Worm (Caenorhabditis elegans) whole organism, dauer: Measurements from ENCODE around the gene cpr-1.
"Not testable (repeated sequence)": the region's sequence is repeated elsewhere in the genome, so short reads cannot be mapped to it uniquely, and the experiment has no call there.

Source experiments
- unc-62 ChIP-seq: sonication (generic microtip); optimal IDR thresholded peaks from 2 replicates; lab custom pipeline; 2017; ENCODE audit warnings: missing biosample characterization, missing genetic modification reagents, missing genetic modification characterization

The cpr-1 gene

ce11 chrV:11990511-11991127, 15.3 kb downstream of the cpr-1 start:
- TF ChIP-seq unc-62 = no peak

- TF ChIP-seq unc-62 = no peak
These were observed 18.5 kb downstream of the cpr-1 start, which contains the start of the genes cyl-1 and C52E4.7 for ce11 chrV:11993706-11994345. TSS of gene cyl-1 (minus strand) at chrV:11993723. TSS of gene C52E4.7 (plus strand) at chrV:11994295.

- TF ChIP-seq unc-62 = no peak
These were observed 20.5 kb downstream of the cpr-1 start, which contains the start of gene C52E4.12 for ce11 chrV:11995862-11996261. TSS of gene C52E4.12 (plus strand) at chrV:11996162.

ce11 chrV:11997403-11997802, 22.1 kb downstream of the cpr-1 start:
- no peak for TF ChIP-seq unc-62

- TF ChIP-seq unc-62 = no peak
These were observed 26.6 kb downstream of the cpr-1 start, which contains the start of gene gcy-33 for ce11 chrV:12001747-12002456. TSS of gene gcy-33 (minus strand) at chrV:12001797.

- no peak for TF ChIP-seq unc-62
These were observed 27.6 kb downstream of the cpr-1 start, which contains the start of gene cpr-9 for ce11 chrV:12002866-12003485. TSS of gene cpr-9 (plus strand) at chrV:12003053.

- no peak for TF ChIP-seq unc-62
These were observed 29.2 kb downstream of the cpr-1 start for ce11 chrV:12004501-12004940.

- no peak for TF ChIP-seq unc-62
These were observed 31.1 kb downstream of the cpr-1 start, which contains the start of gene F57F5.3 for ce11 chrV:12006495-12006894. TSS of gene F57F5.3 (minus strand) at chrV:12006595.

- no peak for TF ChIP-seq unc-62
These were observed 36.3 kb downstream of the cpr-1 start for ce11 chrV:12011686-12012085.

ce11 chrV:12013298-12013697, 37.9 kb downstream of the cpr-1 start, which contains the start of gene add-2:
TSS of gene add-2 (minus strand) at chrV:12013406.
- no peak for TF ChIP-seq unc-62

- TF ChIP-seq unc-62 = not testable (repeated sequence)
These were observed 44.7 kb downstream of the cpr-1 start, which contains the start of gene F10C2.3 for ce11 chrV:12020026-12020425. TSS of gene F10C2.3 (plus strand) at chrV:12020326.

- TF ChIP-seq unc-62 = no peak
These were observed 45.6 kb downstream of the cpr-1 start for ce11 chrV:12020940-12021339.

- no peak for TF ChIP-seq unc-62
These were observed 48.9 kb downstream of the cpr-1 start for ce11 chrV:12024273-12024672.

ce11 chrV:12025683-12026082, 50.3 kb downstream of the cpr-1 start:
- no peak for TF ChIP-seq unc-62
